Worm (Caenorhabditis elegans) whole organism, L1 larva: Measurements from ENCODE around the gene gldi-3.

ENCODE experiments used
- C34B4.2 ChIP-seq: sonication (generic microtip); optimal IDR thresholded peaks from 2 replicates; lab custom pipeline; 2017; ENCODE audit warnings: mild to moderate bottlenecking, missing genetic modification characterization, missing compliant biosample characterization
- ama-1 ChIP-seq: fragments of 150-350 bp; optimal IDR thresholded peaks from 2 replicates; lab custom pipeline; 2014
- blmp-1 ChIP-seq: fragments of 150-350 bp; optimal IDR thresholded peaks from 2 replicates; lab custom pipeline; 2014; ENCODE audit warnings: missing biosample characterization, missing genetic modification characterization
- ceh-82 ChIP-seq, 3 experiments: fragments of 150-350 bp in 1 of 3; sonication (generic microtip) in 2 of 3; optimal IDR thresholded peaks; 2 replicates each; lab custom pipeline; 2014 to 2017; ENCODE audit warnings: missing biosample characterization in 3 of 3, missing genetic modification characterization in 3 of 3
- dsc-1 ChIP-seq: sonication (generic microtip); optimal IDR thresholded peaks from 2 replicates; lab custom pipeline; 2016; ENCODE audit warnings: mild to moderate bottlenecking, missing genetic modification characterization, missing compliant biosample characterization
- efl-1 ChIP-seq, 4 experiments: fragments of 150-350 bp; optimal IDR thresholded peaks in 3 of 4; peaks in 1 of 4; 1 replicate in 1 of 4; 2 replicates in 3 of 4; lab custom pipeline; 2014; ENCODE audit warnings: missing biosample characterization in 2 of 4, missing genetic modification characterization in 2 of 4, missing genetic modification reagents in 2 of 4
- egl-13 ChIP-seq: sonication (generic microtip); optimal IDR thresholded peaks from 2 replicates; lab custom pipeline; 2016; ENCODE audit warnings: missing genotype, missing genetic modification reagents, missing genetic modification characterization, missing compliant biosample characterization
- egl-27 ChIP-seq, 2 experiments: fragments of 150-350 bp in 1 of 2; sonication (generic microtip); optimal IDR thresholded peaks; 3 replicates each; lab custom pipeline; 2017 to 2018; ENCODE audit warnings: missing biosample characterization in 2 of 2, missing genetic modification characterization in 2 of 2, missing genetic modification reagents in 2 of 2
- elt-2 ChIP-seq: sonication (generic microtip); optimal IDR thresholded peaks from 2 replicates; lab custom pipeline; 2016; ENCODE audit warnings: missing genetic modification characterization, mild to moderate bottlenecking, inconsistent platforms, missing compliant biosample characterization, missing genetic modification reagents
- ets-5 ChIP-seq: fragments of 200-800 bp; sonication (Bioruptor generic); IDR thresholded peaks from 2 replicates; pipeline ENCODE4 v1.3.6; 2022; ENCODE audit warnings: missing genetic modification characterization, missing compliant biosample characterization
- fkh-10 ChIP-seq: sonication (generic microtip); optimal IDR thresholded peaks from 2 replicates; lab custom pipeline; 2017; ENCODE audit warnings: missing biosample characterization, missing genetic modification reagents, missing genetic modification characterization
- fkh-8 ChIP-seq: sonication (generic microtip); optimal IDR thresholded peaks from 2 replicates; lab custom pipeline; 2016; ENCODE audit warnings: mild to moderate bottlenecking, missing genetic modification characterization, missing compliant biosample characterization
- fos-1 ChIP-seq: fragments of 150-350 bp; optimal IDR thresholded peaks from 2 replicates; lab custom pipeline; 2014; ENCODE audit warnings: missing biosample characterization, missing genetic modification characterization
- grh-1 ChIP-seq: fragments of 200-800 bp; sonication (Bioruptor generic); IDR thresholded peaks from 2 replicates; pipeline ENCODE4 v1.3.6; 2022; ENCODE audit warnings: missing genetic modification reagents, missing genetic modification characterization, missing compliant biosample characterization
- hlh-17 ChIP-seq: fragments of 200-800 bp; sonication (Bioruptor generic); optimal IDR thresholded peaks from 2 replicates; lab custom pipeline; 2018; ENCODE audit warnings: missing genetic modification characterization, mild to moderate bottlenecking, missing compliant biosample characterization, moderate library complexity, borderline replicate concordance
- hlh-4 ChIP-seq: sonication (generic microtip); optimal IDR thresholded peaks from 2 replicates; lab custom pipeline; 2016; ENCODE audit warnings: mild to moderate bottlenecking, missing genetic modification characterization, missing compliant biosample characterization
- isw-1 ChIP-seq: fragments of 200-800 bp; sonication (Bioruptor generic); IDR thresholded peaks from 2 replicates; pipeline ENCODE4 v1.3.6; 2022; ENCODE audit warnings: missing genetic modification characterization, missing compliant biosample characterization
- jun-1 ChIP-seq: fragments of 150-350 bp; optimal IDR thresholded peaks from 2 replicates; lab custom pipeline; 2014; ENCODE audit warnings: missing biosample characterization, missing genetic modification reagents, missing genetic modification characterization
- lin-13 ChIP-seq: fragments of 150-350 bp; optimal IDR thresholded peaks from 2 replicates; lab custom pipeline; 2014; ENCODE audit warnings: missing biosample characterization, missing genetic modification reagents, missing genetic modification characterization
- lin-14 ChIP-seq: fragments of 200-800 bp; sonication (Bioruptor generic); optimal IDR thresholded peaks from 2 replicates; lab custom pipeline; 2018; ENCODE audit warnings: mild to moderate bottlenecking, missing genetic modification characterization, moderate library complexity, missing compliant biosample characterization
- lin-35 ChIP-seq, 2 experiments: fragments of 150-350 bp; optimal IDR thresholded peaks; 2 replicates each; lab custom pipeline; 2014; ENCODE audit warnings: missing biosample characterization in 2 of 2, missing genetic modification characterization in 2 of 2, missing genetic modification reagents in 2 of 2
- lin-39 ChIP-seq: fragments of 150-350 bp; optimal IDR thresholded peaks from 2 replicates; lab custom pipeline; 2014; ENCODE audit warnings: missing biosample characterization, missing genetic modification reagents, missing genetic modification characterization
- lir-3 ChIP-seq: sonication (generic microtip); optimal IDR thresholded peaks from 2 replicates; lab custom pipeline; 2016; ENCODE audit warnings: mild to moderate bottlenecking, missing genetic modification characterization, moderate library complexity, missing compliant biosample characterization; ENCODE audit not compliant: poor library complexity
- lsy-2 ChIP-seq, 2 experiments: fragments of 150-350 bp; optimal IDR thresholded peaks; 2 replicates each; lab custom pipeline; 2014; ENCODE audit warnings: missing biosample characterization in 2 of 2, missing genetic modification characterization in 2 of 2
- mab-9 ChIP-seq: fragments of 200-800 bp; sonication (Bioruptor generic); IDR thresholded peaks from 2 replicates; pipeline ENCODE4 v1.3.6; 2022; ENCODE audit warnings: missing genetic modification reagents, missing genetic modification characterization, missing compliant biosample characterization
- mdl-1 ChIP-seq, 2 experiments: fragments of 150-350 bp; optimal IDR thresholded peaks; 2 replicates each; lab custom pipeline; 2014 to 2017; ENCODE audit warnings: missing biosample characterization in 2 of 2, missing genetic modification characterization in 2 of 2, inconsistent platforms in 1 of 2
- nhr-20 ChIP-seq: sonication (generic microtip); optimal IDR thresholded peaks from 2 replicates; lab custom pipeline; 2016; ENCODE audit warnings: mild to moderate bottlenecking, missing genetic modification characterization, missing compliant biosample characterization
- nhr-237 ChIP-seq: fragments of 150-350 bp; optimal IDR thresholded peaks from 2 replicates; lab custom pipeline; 2014; ENCODE audit warnings: missing biosample characterization, missing genetic modification characterization
- nhr-28 ChIP-seq: fragments of 150-350 bp; optimal IDR thresholded peaks from 2 replicates; lab custom pipeline; 2014; ENCODE audit warnings: missing biosample characterization, missing genetic modification characterization
- nhr-71 ChIP-seq: sonication (generic microtip); optimal IDR thresholded peaks from 2 replicates; lab custom pipeline; 2016; ENCODE audit warnings: mild to moderate bottlenecking, missing genetic modification characterization, moderate library complexity, missing compliant biosample characterization
- nhr-77 ChIP-seq: fragments of 150-350 bp; optimal IDR thresholded peaks from 2 replicates; lab custom pipeline; 2014; ENCODE audit warnings: missing biosample characterization, missing genetic modification characterization
- nhr-84 ChIP-seq: sonication (generic microtip); optimal IDR thresholded peaks from 2 replicates; lab custom pipeline; 2017; ENCODE audit warnings: missing biosample characterization, missing genetic modification characterization
- nhr-85 ChIP-seq: sonication (generic microtip); peaks from one replicate; lab custom pipeline; 2016; ENCODE audit warnings: missing genetic modification characterization, inconsistent platforms, missing compliant biosample characterization
- nhr-90 ChIP-seq: sonication (generic microtip); optimal IDR thresholded peaks from 2 replicates; lab custom pipeline; 2016; ENCODE audit warnings: mild to moderate bottlenecking, missing genetic modification characterization, missing compliant biosample characterization; ENCODE audit not compliant: poor library complexity
- pag-3 ChIP-seq: sonication (generic microtip); optimal IDR thresholded peaks from 2 replicates; lab custom pipeline; 2017; ENCODE audit warnings: missing genetic modification characterization, mild to moderate bottlenecking, missing compliant biosample characterization, antibody characterized with exemption, borderline replicate concordance; ENCODE audit not compliant: insufficient read depth
- pax-3 ChIP-seq: fragments of 200-800 bp; sonication (Bioruptor generic); optimal IDR thresholded peaks from 2 replicates; lab custom pipeline; 2018; ENCODE audit warnings: mild to moderate bottlenecking, missing genetic modification characterization, moderate library complexity, missing compliant biosample characterization
- pqm-1 ChIP-seq: sonication (generic microtip); optimal IDR thresholded peaks from 3 replicates; lab custom pipeline; 2017; ENCODE audit warnings: missing biosample characterization, missing genetic modification characterization
- rnt-1 ChIP-seq: sonication (generic microtip); optimal IDR thresholded peaks from 2 replicates; lab custom pipeline; 2016; ENCODE audit warnings: mild to moderate bottlenecking, missing genetic modification characterization, moderate library complexity, missing compliant biosample characterization
- snu-23 ChIP-seq: sonication (generic microtip); optimal IDR thresholded peaks from 2 replicates; lab custom pipeline; 2016; ENCODE audit warnings: missing genetic modification characterization, missing compliant biosample characterization
- tbx-2 ChIP-seq: sonication (generic microtip); optimal IDR thresholded peaks from 2 replicates; lab custom pipeline; 2016; ENCODE audit warnings: missing genetic modification characterization, missing compliant biosample characterization
- unc-130 ChIP-seq: fragments of 150-350 bp; optimal IDR thresholded peaks from 2 replicates; lab custom pipeline; 2017; ENCODE audit warnings: missing biosample characterization, missing genetic modification characterization, inconsistent platforms
- unc-30 ChIP-seq: sonication (generic microtip); optimal IDR thresholded peaks from 2 replicates; lab custom pipeline; 2017; ENCODE audit warnings: missing biosample characterization, missing genetic modification characterization
- unc-62 ChIP-seq: fragments of 150-350 bp; optimal IDR thresholded peaks from 2 replicates; lab custom pipeline; 2014; ENCODE audit warnings: missing biosample characterization, missing genetic modification reagents, missing genetic modification characterization
- unc-86 ChIP-seq: sonication (generic microtip); optimal IDR thresholded peaks from 2 replicates; lab custom pipeline; 2016; ENCODE audit warnings: missing genetic modification characterization, missing compliant biosample characterization
- xbp-1 ChIP-seq: sonication (generic microtip); optimal IDR thresholded peaks from 2 replicates; lab custom pipeline; 2016; ENCODE audit warnings: missing genetic modification characterization, missing compliant biosample characterization

Gene gldi-3

DNA sequence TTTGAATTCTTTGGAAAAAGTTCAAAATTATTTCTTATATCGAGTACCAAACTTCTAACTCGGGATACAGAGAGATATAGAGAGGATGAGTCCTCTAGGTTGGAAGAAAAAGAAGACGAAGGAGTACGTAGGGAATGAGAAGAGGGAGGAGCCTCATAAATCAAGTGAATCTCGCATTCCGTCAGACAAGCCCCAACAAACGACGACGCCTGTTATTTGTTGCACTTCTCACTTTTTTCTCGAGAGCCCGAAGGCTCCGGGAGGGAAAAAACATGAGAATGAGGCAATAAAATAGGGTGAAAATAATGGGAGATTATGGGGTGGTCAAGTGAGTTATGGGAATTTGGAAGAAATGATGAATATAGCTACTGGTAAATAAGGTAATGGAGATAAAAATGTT is 19.8 kb upstream of the gldi-3 start:
- TF ChIP-seq dsc-1: peak; percentile 5
- TF ChIP-seq lin-14 (GFP tag; lab: Kevin White, UChicago): peak; percentile 52
- TF ChIP-seq mab-9 (GFP tag; lab: Robert Waterston, UW): 0 out of 2 replicates have a peak, but pooled peaks have one; percentile 46
- TF ChIP-seq ceh-82 (tag; optimal IDR thresholded peaks at IDR 0.05; lab: Kevin White, UChicago): no peak
- peak; percentile 69 for TF ChIP-seq rnt-1 (tag; lab: Kevin White, UChicago)
- TF ChIP-seq snu-23 (GFP tag; lab: Kevin White, UChicago): peak; percentile 3
- no peak for TF ChIP-seq lin-13 (GFP tag; lab: Kevin White, UChicago)
- peak in 1 of 2 experiments; percentile 23 for TF ChIP-seq lsy-2 (tag; optimal IDR thresholded peaks at IDR 0.05; lab: Kevin White, UChicago)
- peak; percentile 38 for TF ChIP-seq nhr-71 (tag; lab: Kevin White, UChicago)

DNA sequence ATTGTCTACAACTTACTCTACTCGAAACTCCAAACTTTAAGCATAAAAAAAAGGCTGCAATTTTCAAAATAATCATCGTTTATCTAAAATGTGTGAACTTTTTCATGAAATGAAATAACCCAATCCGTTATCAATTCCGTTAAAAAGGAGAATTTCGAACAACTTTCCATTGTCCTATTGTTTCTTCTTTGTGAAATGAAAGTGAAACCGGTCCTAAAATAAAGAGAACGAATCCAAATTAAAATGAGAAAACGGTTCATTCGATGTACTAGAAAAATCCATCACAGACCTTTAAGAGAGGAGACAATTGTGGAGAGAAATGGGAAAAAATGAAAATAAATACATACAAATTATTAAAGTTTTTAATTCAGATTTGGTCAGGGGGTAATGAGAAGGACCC is 15.8 kb upstream of the gldi-3 start, which contains the start of gene C01G6.9:
C01G6.9 (minus strand) TSS at position 141 of the 400 bp plus-strand sequence.
- TF ChIP-seq ceh-82 (tag; optimal IDR thresholded peaks at IDR 0.05; lab: Kevin White, UChicago) (no peak), fos-1 (tag; lab: Kevin White, UChicago) (no peak), efl-1 (optimal IDR thresholded peaks at IDR 0.05; lab: Kevin White, UChicago) (no peak), efl-1 (GFP tag; optimal IDR thresholded peaks at IDR 0.05 in 1 of 2; lab: Kevin White, UChicago) (peak in 1 of 2 experiments; percentile 84), elt-2 (tag; lab: Kevin White, UChicago) (no peak), fkh-10 (GFP tag; lab: Kevin White, UChicago) (no peak), snu-23 (GFP tag; lab: Kevin White, UChicago) (no peak), blmp-1 (tag; lab: Kevin White, UChicago) (peak; percentile 66), lin-13 (GFP tag; lab: Kevin White, UChicago) (no peak), unc-86 (tag; lab: Kevin White, UChicago) (no peak), lsy-2 (tag; optimal IDR thresholded peaks at IDR 0.05; lab: Kevin White, UChicago) (no peak), tbx-2 (tag; lab: Kevin White, UChicago) (no peak), egl-13 (tag; lab: Kevin White, UChicago) (no peak), mdl-1 (tag; optimal IDR thresholded peaks at IDR 0.05; lab: Kevin White, UChicago) (no peak)

DNA sequence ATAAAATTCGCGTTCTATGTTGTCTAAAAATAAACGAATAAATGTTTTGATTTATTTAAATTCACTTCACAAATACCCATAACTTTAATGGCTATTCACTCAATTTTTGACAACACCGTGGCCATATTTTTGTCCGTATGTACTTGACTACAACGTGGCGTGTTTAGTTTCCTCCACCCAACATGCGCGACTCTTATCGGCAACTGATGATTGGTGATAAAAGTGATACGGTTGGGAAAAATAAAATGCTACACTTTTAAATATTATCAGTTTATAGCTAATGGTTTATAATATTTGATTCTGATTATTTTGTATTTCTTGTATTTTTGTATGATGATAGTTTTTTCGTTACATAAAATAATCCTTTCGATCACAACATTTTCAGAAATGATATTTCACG is 11.7 kb upstream of the gldi-3 start, which contains the start of gene acs-7:
acs-7 (plus strand) TSS at position 386 of the 400 bp plus-strand sequence.
- TF ChIP-seq hlh-17 (GFP tag; lab: Kevin White, UChicago) (no peak), nhr-71 (tag; lab: Kevin White, UChicago) (peak; percentile 10), pax-3 (tag; lab: Kevin White, UChicago) (no peak), pqm-1 (peak; percentile 64), lin-35 (GFP tag; optimal IDR thresholded peaks at IDR 0.05; lab: Kevin White, UChicago) (peak in 1 of 2 experiments; percentile 37), nhr-85 (tag; lab: Kevin White, UChicago) (no peak), elt-2 (tag; lab: Kevin White, UChicago) (peak; percentile 94), blmp-1 (tag; lab: Kevin White, UChicago) (peak; percentile 8), egl-13 (tag; lab: Kevin White, UChicago) (no peak), grh-1 (GFP tag; lab: Robert Waterston, UW) (no peak), tbx-2 (tag; lab: Kevin White, UChicago) (no peak), nhr-90 (tag; lab: Kevin White, UChicago) (peak; percentile 21), hlh-4 (tag; lab: Kevin White, UChicago) (no peak), jun-1 (tag; lab: Kevin White, UChicago) (no peak), isw-1 (GFP tag; lab: Robert Waterston, UW) (no peak), unc-62 (GFP tag; lab: Kevin White, UChicago) (no peak), C34B4.2 (tag; lab: Kevin White, UChicago) (no peak), nhr-84 (no peak), nhr-77 (tag; lab: Kevin White, UChicago) (no peak), nhr-20 (tag; lab: Kevin White, UChicago) (peak; percentile 42), ceh-82 (tag; optimal IDR thresholded peaks at IDR 0.05; lab: Kevin White, UChicago) (no peak), efl-1 (optimal IDR thresholded peaks at IDR 0.05; lab: Kevin White, UChicago) (no peak), efl-1 (GFP tag; optimal IDR thresholded peaks at IDR 0.05 in 1 of 2; lab: Kevin White, UChicago) (no peak), lin-14 (GFP tag; lab: Kevin White, UChicago) (peak; percentile 41), lsy-2 (tag; optimal IDR thresholded peaks at IDR 0.05; lab: Kevin White, UChicago) (no peak), ets-5 (GFP tag; lab: Robert Waterston, UW) (no peak), nhr-237 (tag; lab: Kevin White, UChicago) (no peak), fkh-8 (no peak), lin-13 (GFP tag; lab: Kevin White, UChicago) (no peak), nhr-28 (tag; lab: Kevin White, UChicago) (no peak), lin-39 (tag; lab: Kevin White, UChicago) (no peak), unc-130 (no peak), ama-1 (lab: Kevin White, UChicago) (no peak), unc-30 (tag; lab: Kevin White, UChicago) (no peak), xbp-1 (tag; lab: Kevin White, UChicago) (no peak), lir-3 (tag; lab: Kevin White, UChicago) (no peak), egl-27 (tag; optimal IDR thresholded peaks at IDR 0.05; lab: Kevin White, UChicago) (no peak), pag-3 (no peak)
